Worm (Caenorhabditis elegans) whole organism, L4 larva: ENCODE results near the gene ZK354.6.

Experiments used
- F49E8.2 ChIP-seq: sonication (generic microtip); optimal IDR thresholded peaks from 2 replicates; lab custom pipeline; 2016; ENCODE audit warnings: missing compliant biosample characterization, mild to moderate bottlenecking, missing genetic modification characterization, borderline replicate concordance
- Y48G9A.11 ChIP-seq: fragments of 200-800 bp; sonication (Bioruptor generic); IDR thresholded peaks from 2 replicates; pipeline ENCODE4 v1.3.6; 2022; ENCODE audit warnings: missing genetic modification reagents, missing genetic modification characterization, missing compliant biosample characterization
- aly-2 ChIP-seq: sonication (generic microtip); optimal IDR thresholded peaks from 2 replicates; lab custom pipeline; 2018; ENCODE audit warnings: missing biosample characterization, missing genetic modification characterization
- ama-1 ChIP-seq: fragments of 150-350 bp; optimal IDR thresholded peaks from 2 replicates; lab custom pipeline; 2014; ENCODE audit warnings: inconsistent platforms, mixed read lengths
- fkh-10 ChIP-seq: fragments of 150-350 bp; optimal IDR thresholded peaks from 2 replicates; lab custom pipeline; 2014; ENCODE audit warnings: missing biosample characterization, missing genetic modification reagents, missing genetic modification characterization
- lsy-2 ChIP-seq, 2 experiments: fragments of 150-350 bp in 1 of 2; sonication (generic microtip) in 1 of 2; optimal IDR thresholded peaks; 2 replicates each; lab custom pipeline; 2014 to 2017; ENCODE audit warnings: missing biosample characterization in 2 of 2, missing genetic modification characterization in 2 of 2
- mes-2 ChIP-seq: sonication (generic microtip); optimal IDR thresholded peaks from 2 replicates; lab custom pipeline; 2016; ENCODE audit warnings: missing genotype, mild to moderate bottlenecking, missing genetic modification characterization, missing compliant biosample characterization; ENCODE audit not compliant: poor library complexity, severe bottlenecking
- nhr-111 ChIP-seq: fragments of 200-800 bp; sonication (Bioruptor generic); optimal IDR thresholded peaks from 2 replicates; lab custom pipeline; 2018; ENCODE audit warnings: mild to moderate bottlenecking, missing genetic modification characterization, missing compliant biosample characterization
- ztf-11 ChIP-seq: fragments of 150-350 bp; optimal IDR thresholded peaks from 2 replicates; lab custom pipeline; 2014; ENCODE audit warnings: missing biosample characterization, missing genetic modification characterization

ce11 chrIV:5317106-5317505 is 19.8 kb upstream of the ZK354.6 start:
- TF ChIP-seq lsy-2 (tag; optimal IDR thresholded peaks at IDR 0.05; lab: Kevin White, UChicago) (no peak), ztf-11 (tag; lab: Kevin White, UChicago) (no peak), fkh-10 (GFP tag; lab: Kevin White, UChicago) (no peak), mes-2 (tag; lab: Kevin White, UChicago) (no peak), aly-2 (tag; lab: Kevin White, UChicago) (no peak), nhr-111 (no peak), ama-1 (lab: Kevin White, UChicago) (no peak), Y48G9A.11 (no peak), F49E8.2 (peak; percentile 53)
